Fruit fly (Drosophila melanogaster) whole organism, embryonic: ENCODE measurements around the gene Lmpt.

ENCODE experiments used
- Abd-B ChIP-seq: fragments of 200-800 bp; sonication (Bioruptor generic); optimal IDR thresholded peaks from 2 replicates; lab custom pipeline; 2018; ENCODE audit warnings: missing biosample characterization, mild to moderate bottlenecking, missing genetic modification characterization, moderate library complexity
- BEAF-32 ChIP-seq: fragments of 200-800 bp; sonication (Bioruptor generic); optimal IDR thresholded peaks from 3 replicates; lab custom pipeline; 2017; ENCODE audit warnings: missing biosample characterization, missing genetic modification characterization, mild to moderate bottlenecking, moderate library complexity, missing genetic modification reagents
- CG10979 ChIP-seq: fragments of 200-800 bp; sonication (Bioruptor generic); optimal IDR thresholded peaks from 2 replicates; lab custom pipeline; 2018; ENCODE audit warnings: missing biosample characterization, mild to moderate bottlenecking, missing genetic modification characterization, moderate library complexity
- CG11695 ChIP-seq: fragments of 200-800 bp; sonication (Bioruptor generic); IDR thresholded peaks from 3 replicates; pipeline ENCODE4 v1.3.6; 2022; ENCODE audit warnings: missing biosample characterization, missing genetic modification characterization
- CG12299 ChIP-seq: fragments of 200-800 bp; sonication (Bioruptor generic); optimal IDR thresholded peaks from 2 replicates; lab custom pipeline; 2018; ENCODE audit warnings: missing biosample characterization, mild to moderate bottlenecking, missing genetic modification characterization
- CG13424 ChIP-seq: fragments of 200-800 bp; sonication (Bioruptor generic); optimal IDR thresholded peaks from 2 replicates; lab custom pipeline; 2019; ENCODE audit warnings: missing biosample characterization, mild to moderate bottlenecking, missing genetic modification characterization, moderate library complexity
- CG15514 ChIP-seq: fragments of 200-800 bp; sonication (Bioruptor generic); optimal IDR thresholded peaks from 3 replicates; lab custom pipeline; 2017; ENCODE audit warnings: missing biosample characterization, missing genetic modification characterization, mild to moderate bottlenecking, moderate library complexity, missing genetic modification reagents
- CG1603 ChIP-seq: fragments of 200-800 bp; sonication (Bioruptor generic); optimal IDR thresholded peaks from 2 replicates; lab custom pipeline; 2019; ENCODE audit warnings: missing biosample characterization, mild to moderate bottlenecking, missing genetic modification characterization, moderate library complexity
- CG16813 ChIP-seq: fragments of 200-800 bp; sonication (Bioruptor generic); IDR thresholded peaks from 3 replicates; pipeline ENCODE4 v1.3.6; 2022; ENCODE audit warnings: missing biosample characterization, missing genetic modification characterization; ENCODE audit not compliant: partially characterized antibody
- CG17359 ChIP-seq: fragments of 200-800 bp; sonication (Bioruptor generic); optimal IDR thresholded peaks from 3 replicates; lab custom pipeline; 2018; ENCODE audit warnings: missing biosample characterization, mild to moderate bottlenecking, missing genetic modification characterization, moderate library complexity
- CG17829 ChIP-seq: fragments of 200-800 bp; optimal IDR thresholded peaks from 2 replicates; lab custom pipeline; 2019; ENCODE audit warnings: missing biosample characterization, mild to moderate bottlenecking, missing genetic modification characterization, moderate library complexity
- CG2199 ChIP-seq: fragments of 200-800 bp; sonication (Bioruptor generic); IDR thresholded peaks from 3 replicates; pipeline ENCODE4 v1.3.6; 2022; ENCODE audit warnings: missing biosample characterization, missing genetic modification characterization
- CG2202 ChIP-seq: fragments of 200-800 bp; sonication (Bioruptor generic); optimal IDR thresholded peaks from 2 replicates; lab custom pipeline; 2018; ENCODE audit warnings: missing biosample characterization, mild to moderate bottlenecking, missing genetic modification characterization
- CG31441 ChIP-seq: fragments of 200-800 bp; sonication (Bioruptor generic); IDR thresholded peaks from 2 replicates; pipeline ENCODE4 v1.3.6; 2022; ENCODE audit warnings: missing biosample characterization, missing genetic modification characterization
- CG42726 ChIP-seq: fragments of 200-800 bp; sonication (Bioruptor generic); IDR thresholded peaks from 2 replicates; pipeline ENCODE4 v1.3.6; 2022; ENCODE audit warnings: missing biosample characterization, missing genetic modification characterization; ENCODE audit not compliant: partially characterized antibody
- CG6813 ChIP-seq: fragments of 200-800 bp; sonication (Bioruptor generic); optimal IDR thresholded peaks from 2 replicates; lab custom pipeline; 2017; ENCODE audit warnings: missing biosample characterization, missing genetic modification characterization, mild to moderate bottlenecking, moderate library complexity, missing genetic modification reagents
- CG7271 ChIP-seq: fragments of 200-800 bp; sonication (Bioruptor generic); optimal IDR thresholded peaks from 2 replicates; lab custom pipeline; 2018; ENCODE audit warnings: missing biosample characterization, mild to moderate bottlenecking, missing genetic modification characterization, moderate library complexity
- CG9797 ChIP-seq: fragments of 200-800 bp; sonication (Bioruptor generic); optimal IDR thresholded peaks from 3 replicates; lab custom pipeline; 2018; ENCODE audit warnings: missing biosample characterization, mild to moderate bottlenecking, missing genetic modification characterization
- CTCF ChIP-seq: fragments of 200-800 bp; sonication (Bioruptor generic); optimal IDR thresholded peaks from 2 replicates; lab custom pipeline; 2017; ENCODE audit warnings: missing biosample characterization, mild to moderate bottlenecking, missing genetic modification characterization, moderate library complexity
- CoRest ChIP-seq: fragments of 200-800 bp; sonication (Bioruptor generic); optimal IDR thresholded peaks from 3 replicates; lab custom pipeline; 2018; ENCODE audit warnings: missing biosample characterization, mild to moderate bottlenecking, missing genetic modification characterization, moderate library complexity
- Dref ChIP-seq: fragments of 200-800 bp; sonication (Bioruptor generic); IDR thresholded peaks from 2 replicates; pipeline ENCODE4 v1.3.6; 2022; ENCODE audit warnings: missing biosample characterization, missing genetic modification characterization
- E2f2 ChIP-seq: fragments of 200-800 bp; sonication (Bioruptor generic); IDR thresholded peaks from 2 replicates; pipeline ENCODE4 v1.3.6; 2022; ENCODE audit warnings: missing biosample characterization, missing genetic modification characterization
- Eip74EF ChIP-seq, 2 experiments: fragments of 200-800 bp in 1 of 2; fragments of >200 bp in 1 of 2; sonication (Bioruptor generic) in 1 of 2; optimal IDR thresholded peaks; 2 replicates each; lab custom pipeline; 2017 to 2019; ENCODE audit warnings: missing biosample characterization in 2 of 2, missing genetic modification characterization in 2 of 2, mild to moderate bottlenecking in 1 of 2, moderate library complexity in 1 of 2
- Fer1 ChIP-seq: fragments of 200-800 bp; sonication (Bioruptor generic); optimal IDR thresholded peaks from 2 replicates; lab custom pipeline; 2017; ENCODE audit warnings: missing biosample characterization, mild to moderate bottlenecking, missing genetic modification characterization
- HLH4C ChIP-seq: fragments of 200-800 bp; sonication (Bioruptor generic); IDR thresholded peaks from 3 replicates; pipeline ENCODE4 v1.3.6; 2022; ENCODE audit warnings: missing biosample characterization, missing genetic modification characterization; ENCODE audit not compliant: partially characterized antibody
- HmgZ ChIP-seq: fragments of 200-800 bp; sonication (Bioruptor generic); optimal IDR thresholded peaks from 2 replicates; lab custom pipeline; 2018; ENCODE audit warnings: missing biosample characterization, mild to moderate bottlenecking, missing genetic modification characterization
- MBD-R2 ChIP-seq: fragments of 200-800 bp; sonication (Bioruptor generic); IDR thresholded peaks from 2 replicates; pipeline ENCODE4 v1.3.6; 2022; ENCODE audit warnings: missing biosample characterization, missing genetic modification characterization
- Med ChIP-seq: fragments of 200-800 bp; sonication (Bioruptor generic); peaks from one replicate; lab custom pipeline; 2016; ENCODE audit warnings: missing biosample characterization, missing genetic modification characterization, mild to moderate bottlenecking, inconsistent platforms, moderate library complexity
- Rfx ChIP-seq: fragments of 200-800 bp; sonication (Bioruptor generic); IDR thresholded peaks from 2 replicates; pipeline ENCODE4 v1.3.6; 2022; ENCODE audit warnings: missing biosample characterization, missing genetic modification characterization
- Taf1 ChIP-seq: fragments of 200-800 bp; sonication (Bioruptor generic); IDR thresholded peaks from 2 replicates; pipeline ENCODE4 v1.3.6; 2022; ENCODE audit warnings: missing biosample characterization, missing genetic modification characterization
- ato ChIP-seq: fragments of 200-800 bp; sonication (Bioruptor generic); IDR thresholded peaks from 2 replicates; pipeline ENCODE4 v1.3.6; 2022; ENCODE audit warnings: missing biosample characterization, missing genetic modification characterization; ENCODE audit not compliant: partially characterized antibody
- danr ChIP-seq: fragments of 200-800 bp; sonication (Bioruptor generic); IDR thresholded peaks from 2 replicates; pipeline ENCODE4 v1.3.6; 2022; ENCODE audit warnings: missing biosample characterization, missing genetic modification characterization
- dm ChIP-seq: fragments of 200-800 bp; sonication (Bioruptor generic); optimal IDR thresholded peaks from 3 replicates; lab custom pipeline; 2016; ENCODE audit warnings: missing biosample characterization, missing genetic modification characterization
- dpn ChIP-seq, 2 experiments: fragments of 200-800 bp; sonication (Bioruptor generic); optimal IDR thresholded peaks; 3 replicates each; lab custom pipeline; 2016; ENCODE audit warnings: missing biosample characterization in 2 of 2, missing genetic modification characterization in 2 of 2
- fd96Cb ChIP-seq: fragments of 200-800 bp; sonication (Bioruptor generic); optimal IDR thresholded peaks from 2 replicates; lab custom pipeline; 2018; ENCODE audit warnings: missing biosample characterization, mild to moderate bottlenecking, missing genetic modification characterization, moderate library complexity
- fu2 ChIP-seq: fragments of 200-800 bp; sonication (Bioruptor generic); optimal IDR thresholded peaks from 2 replicates; lab custom pipeline; 2016; ENCODE audit warnings: missing biosample characterization, missing genetic modification characterization
- gem ChIP-seq: fragments of 200-800 bp; sonication (Bioruptor generic); optimal IDR thresholded peaks from 2 replicates; lab custom pipeline; 2019; ENCODE audit warnings: missing biosample characterization, mild to moderate bottlenecking, missing genetic modification characterization, moderate library complexity
- hbn ChIP-seq: fragments of 200-800 bp; sonication (Bioruptor generic); IDR thresholded peaks from 2 replicates; pipeline ENCODE4 v1.3.6; 2022; ENCODE audit warnings: missing biosample characterization, missing genetic modification characterization; ENCODE audit not compliant: partially characterized antibody
- inv ChIP-seq: fragments of 200-800 bp; sonication (Bioruptor generic); IDR thresholded peaks from 2 replicates; pipeline ENCODE4 v1.3.6; 2022; ENCODE audit warnings: missing biosample characterization, missing genetic modification characterization; ENCODE audit not compliant: partially characterized antibody
- kah ChIP-seq: fragments of 200-800 bp; sonication (Bioruptor generic); optimal IDR thresholded peaks from 2 replicates; lab custom pipeline; 2018; ENCODE audit warnings: missing biosample characterization, mild to moderate bottlenecking, missing genetic modification characterization
- knrl ChIP-seq: fragments of 200-800 bp; sonication (Bioruptor generic); IDR thresholded peaks from 3 replicates; pipeline ENCODE4 v1.3.6; 2022; ENCODE audit warnings: missing biosample characterization, missing genetic modification characterization; ENCODE audit not compliant: partially characterized antibody
- mam ChIP-seq: fragments of 200-800 bp; sonication (Bioruptor generic); optimal IDR thresholded peaks from 3 replicates; lab custom pipeline; 2016; ENCODE audit warnings: missing biosample characterization, missing genetic modification characterization
- mld ChIP-seq: fragments of 200-800 bp; sonication (Bioruptor generic); IDR thresholded peaks from 3 replicates; pipeline ENCODE4 v1.3.6; 2022; ENCODE audit warnings: missing biosample characterization, missing genetic modification characterization; ENCODE audit not compliant: partially characterized antibody
- nmo ChIP-seq: fragments of 200-800 bp; sonication (Bioruptor generic); optimal IDR thresholded peaks from 2 replicates; lab custom pipeline; 2018; ENCODE audit warnings: missing biosample characterization, mild to moderate bottlenecking, missing genetic modification characterization, moderate library complexity
- row ChIP-seq: fragments of 200-800 bp; sonication (Bioruptor generic); IDR thresholded peaks from 3 replicates; pipeline ENCODE4 v1.3.6; 2022; ENCODE audit warnings: missing biosample characterization, missing genetic modification characterization
- schlank ChIP-seq: fragments of 200-800 bp; sonication (Bioruptor generic); optimal IDR thresholded peaks from 2 replicates; lab custom pipeline; 2018; ENCODE audit warnings: missing biosample characterization, mild to moderate bottlenecking, missing genetic modification characterization
- sens-2 ChIP-seq: fragments of 200-800 bp; sonication (Bioruptor generic); IDR thresholded peaks from 2 replicates; pipeline ENCODE4 v1.3.6; 2022; ENCODE audit warnings: missing biosample characterization, missing genetic modification characterization

The Lmpt gene

DNA sequence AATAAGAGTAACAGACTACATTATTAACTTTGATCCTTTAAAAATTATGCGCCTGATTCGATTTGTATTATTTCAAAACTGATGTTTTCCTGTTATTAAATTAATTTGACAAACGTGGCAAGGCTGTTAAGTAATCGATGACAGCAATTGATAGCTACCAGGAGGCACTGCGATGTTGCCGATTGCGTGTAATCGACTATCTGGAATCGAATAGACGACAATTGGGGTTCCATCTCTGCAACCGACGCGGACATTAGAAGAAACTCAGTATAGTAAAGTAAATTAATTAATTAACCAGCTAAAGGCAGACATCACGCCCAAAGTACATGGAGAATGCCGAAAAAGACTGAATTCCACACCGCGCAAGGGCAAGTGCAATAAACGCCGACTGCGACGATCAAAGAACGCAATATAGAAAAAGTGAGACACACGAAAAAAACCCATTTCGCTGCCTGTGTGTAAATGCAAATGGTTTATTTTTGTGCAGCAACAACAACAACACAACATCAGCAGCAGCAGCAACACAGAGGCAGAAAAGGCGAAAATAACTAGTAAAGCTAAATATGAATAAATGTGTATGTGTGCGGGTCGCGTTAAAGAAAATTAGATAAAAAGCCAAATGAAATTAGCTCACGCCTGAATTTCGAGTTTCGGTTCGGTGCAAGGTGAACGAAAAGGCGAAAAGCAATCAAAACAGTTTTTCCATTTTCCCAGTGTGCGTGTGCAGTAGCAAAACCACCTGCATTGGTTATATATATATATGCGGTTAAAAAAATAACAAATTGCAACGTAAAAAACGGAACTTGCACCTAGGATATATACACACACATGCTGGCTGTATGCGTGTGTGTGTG lies 11.3 kb upstream of the Lmpt start, which contains the start of gene sina (continued):
- TF ChIP-seq knrl (GFP tag; lab: Robert Waterston, UW) (peak; percentile 60), CG12299 (tag; lab: Kevin White, UChicago) (peak; percentile 1), CG6813 (GFP tag; lab: Kevin White, UChicago) (no peak), Rfx (GFP tag; lab: Robert Waterston, UW) (peak; percentile 38), mam (peak; percentile 16), MBD-R2 (GFP tag; lab: Robert Waterston, UW) (peak; percentile 48), CG13424 (tag; lab: Kevin White, UChicago) (peak; percentile 35), CG2202 (tag; lab: Kevin White, UChicago) (no peak), Dref (GFP tag; lab: Robert Waterston, UW) (peak; percentile 98), BEAF-32 (peak; percentile 74), CG16813 (peak; percentile 83), fd96Cb (no peak), dpn (GFP tag; optimal IDR thresholded peaks at IDR 0.05; lab: Kevin White, UChicago) (peak in 1 of 2 experiments; percentile 18), HmgZ (peak; percentile 72), Taf1 (GFP tag; lab: Robert Waterston, UW) (no peak), Fer1 (peak; percentile 17), CG17359 (no peak), HLH4C (peak; percentile 91), CG31441 (peak; percentile 25; the same call in 1 of the 2 replicates), ato (GFP tag; lab: Robert Waterston, UW) (peak; percentile 90), row (peak; percentile 47; the same call in 2 of the 3 replicates), fu2 (GFP tag; lab: Kevin White, UChicago) (no peak), CG2199 (GFP tag; lab: Robert Waterston, UW) (0 out of 3 replicates have a peak, but pooled peaks have one; percentile 31), CG9797 (GFP tag; lab: Kevin White, UChicago) (peak; percentile 44), E2f2 (GFP tag; lab: Robert Waterston, UW) (peak; percentile 84), CoRest (tag; lab: Kevin White, UChicago) (peak; percentile 68), sens-2 (GFP tag; lab: Robert Waterston, UW) (no peak), CG17829 (tag; lab: Kevin White, UChicago) (peak; percentile 72), CG7271 (tag; lab: Kevin White, UChicago) (no peak), CG11695 (0 out of 3 replicates have a peak, but pooled peaks have one; percentile 9), CG15514 (GFP tag; lab: Kevin White, UChicago) (peak; percentile 71), CG10979 (no peak), nmo (peak; percentile 59), mld (GFP tag; lab: Robert Waterston, UW) (peak; percentile 68; the same call in 2 of the 3 replicates), danr (GFP tag; lab: Robert Waterston, UW) (no peak), dm (GFP tag; lab: Kevin White, UChicago) (peak; percentile 10), Med (GFP tag; lab: Kevin White, UChicago) (peak; percentile 91), kah (GFP tag; lab: Kevin White, UChicago) (peak; percentile 87), hbn (GFP tag; lab: Robert Waterston, UW) (peak; percentile 71), CTCF (GFP tag; lab: Kevin White, UChicago) (peak; percentile 42), inv (GFP tag; lab: Robert Waterston, UW) (peak; percentile 70), CG1603 (tag; lab: Kevin White, UChicago) (peak; percentile 97), schlank (no peak), Abd-B (peak; percentile 58), gem (tag; lab: Kevin White, UChicago) (peak; percentile 39), CG42726 (GFP tag; lab: Robert Waterston, UW) (peak; percentile 63; the same call in 1 of the 2 replicates), Eip74EF (GFP tag; optimal IDR thresholded peaks at IDR 0.05; lab: Kevin White, UChicago) (peak in 1 of 2 experiments; percentile 6)
